Worm (Caenorhabditis elegans) whole organism, midembryonic: ENCODE results near the gene flp-16.

Experiments
- T22C8.4 ChIP-seq: fragments of 200-800 bp; sonication (Bioruptor generic); IDR thresholded peaks from 2 replicates; pipeline ENCODE4 v1.3.6; 2022; ENCODE audit warnings: missing genetic modification characterization, missing compliant biosample characterization
- cog-1 ChIP-seq: sonication (generic microtip); optimal IDR thresholded peaks from 2 replicates; lab custom pipeline; 2016; ENCODE audit warnings: missing genetic modification characterization, missing compliant biosample characterization
- flt-1 ChIP-seq: fragments of 200-800 bp; sonication (Bioruptor generic); IDR thresholded peaks from 2 replicates; pipeline ENCODE4 v1.3.6; 2022; ENCODE audit warnings: missing genetic modification characterization, missing compliant biosample characterization
- klf-2 ChIP-seq: fragments of 200-800 bp; sonication (Bioruptor generic); conservative IDR thresholded peaks from 2 replicates; pipeline ENCODE4 v1.3.6; 2022; ENCODE audit warnings: missing genetic modification reagents, missing genetic modification characterization, missing compliant biosample characterization
- med-1 ChIP-seq: sonication (generic microtip); optimal IDR thresholded peaks from 2 replicates; lab custom pipeline; 2017; ENCODE audit warnings: missing genetic modification characterization, mild to moderate bottlenecking, missing compliant biosample characterization, antibody characterized with exemption, missing genetic modification reagents; ENCODE audit not compliant: insufficient read depth
- ref-1 ChIP-seq: fragments of 200-800 bp; sonication (Bioruptor generic); conservative IDR thresholded peaks from 2 replicates; pipeline ENCODE4 v1.3.6; 2022; ENCODE audit warnings: missing genetic modification reagents, missing genetic modification characterization, missing compliant biosample characterization
- tab-1 ChIP-seq: fragments of 200-800 bp; sonication (Bioruptor generic); IDR thresholded peaks from 2 replicates; pipeline ENCODE4 v1.3.6; 2022; ENCODE audit warnings: missing genetic modification characterization, missing compliant biosample characterization
- ztf-23 ChIP-seq: fragments of 200-800 bp; sonication (Bioruptor generic); IDR thresholded peaks from 2 replicates; pipeline ENCODE4 v1.3.6; 2022; ENCODE audit warnings: missing genetic modification reagents, missing genetic modification characterization, missing compliant biosample characterization
- ztf-29 ChIP-seq: fragments of 200-800 bp; sonication (Bioruptor generic); IDR thresholded peaks from 2 replicates; pipeline ENCODE4 v1.3.6; 2022; ENCODE audit warnings: missing genetic modification reagents, missing genetic modification characterization, missing compliant biosample characterization

Gene flp-16

DNA sequence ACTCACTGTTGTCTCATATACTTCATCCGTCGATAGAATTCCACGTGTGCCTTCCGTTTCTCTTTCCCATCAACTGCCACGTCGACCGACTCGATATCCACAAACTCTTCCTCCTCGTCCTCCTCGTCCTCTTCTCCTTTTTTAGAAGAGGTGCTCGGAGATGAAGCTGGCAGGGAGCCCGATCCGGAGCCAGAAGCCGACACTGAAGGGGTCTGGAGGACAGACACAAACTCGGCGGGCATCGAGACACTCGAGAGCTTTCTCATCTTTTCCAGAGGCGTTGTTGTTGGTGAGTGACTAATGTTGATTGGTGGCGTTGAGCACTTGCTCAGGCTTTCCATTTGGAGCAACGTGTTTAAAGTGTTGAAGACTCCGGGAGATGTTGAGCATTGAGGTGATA lies 47.5 kb downstream of the flp-16 start:
- TF ChIP-seq ztf-29 (GFP tag; lab: Robert Waterston, UW), result no peak
- TF ChIP-seq ref-1 (GFP tag; lab: Robert Waterston, UW), result no peak
- no peak for TF ChIP-seq ztf-23 (GFP tag; lab: Robert Waterston, UW)
- TF ChIP-seq med-1, result no peak
- TF ChIP-seq klf-2, result no peak
- TF ChIP-seq flt-1, result no peak
- no peak for TF ChIP-seq tab-1 (GFP tag; lab: Robert Waterston, UW)
- TF ChIP-seq cog-1 (tag; lab: Kevin White, UChicago), result no peak
- no peak for TF ChIP-seq T22C8.4

DNA sequence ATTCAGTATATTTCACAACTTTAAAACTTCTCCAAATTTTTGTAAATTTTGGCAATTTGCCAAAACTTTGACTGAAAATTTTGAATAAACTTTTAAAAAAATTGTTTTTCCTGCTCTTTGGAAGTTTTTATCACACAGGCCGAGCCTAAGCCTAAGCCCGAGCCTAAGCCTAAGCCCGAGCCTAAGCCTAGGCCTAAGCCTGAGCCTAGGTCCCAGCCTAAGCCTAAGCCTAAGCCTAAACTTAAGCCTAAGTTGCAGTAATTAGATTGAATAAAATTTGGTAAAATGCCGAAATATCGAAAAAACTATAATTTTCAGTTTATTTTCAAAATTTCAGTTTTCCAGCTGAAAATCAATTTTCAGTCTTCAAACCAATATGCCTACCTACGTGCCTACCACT lies 48.4 kb downstream of the flp-16 start:
- TF ChIP-seq med-1, result no peak
- TF ChIP-seq flt-1, result no peak
- no peak for TF ChIP-seq T22C8.4
- no peak for TF ChIP-seq ztf-29 (GFP tag; lab: Robert Waterston, UW)
- TF ChIP-seq klf-2, result no peak
- TF ChIP-seq ztf-23 (GFP tag; lab: Robert Waterston, UW), result no peak
- TF ChIP-seq cog-1 (tag; lab: Kevin White, UChicago), result no peak
- no peak for TF ChIP-seq tab-1 (GFP tag; lab: Robert Waterston, UW)
- no peak for TF ChIP-seq ref-1 (GFP tag; lab: Robert Waterston, UW)

DNA sequence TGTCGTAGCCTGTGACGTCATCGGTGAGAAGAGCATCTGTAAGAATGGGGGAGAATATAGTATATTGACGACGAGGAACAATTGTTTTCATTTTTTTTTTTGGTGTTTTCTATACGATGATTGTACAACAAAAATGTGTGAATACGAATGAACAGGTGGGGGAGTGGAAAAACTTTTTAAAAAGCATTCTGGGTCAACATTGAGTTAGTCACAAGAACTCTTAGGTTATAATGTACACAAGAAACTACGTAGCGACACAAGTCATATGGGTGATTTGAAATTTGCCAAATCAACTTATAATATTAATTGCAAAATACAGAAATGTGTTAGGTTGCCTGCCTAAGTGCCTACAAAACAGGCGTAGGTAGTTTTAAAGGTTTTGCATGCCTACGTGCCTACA lies 49.0 kb downstream of the flp-16 start:
- TF ChIP-seq ref-1 (GFP tag; lab: Robert Waterston, UW) (no peak), med-1 (no peak), ztf-23 (GFP tag; lab: Robert Waterston, UW) (no peak), ztf-29 (GFP tag; lab: Robert Waterston, UW) (no peak)

DNA sequence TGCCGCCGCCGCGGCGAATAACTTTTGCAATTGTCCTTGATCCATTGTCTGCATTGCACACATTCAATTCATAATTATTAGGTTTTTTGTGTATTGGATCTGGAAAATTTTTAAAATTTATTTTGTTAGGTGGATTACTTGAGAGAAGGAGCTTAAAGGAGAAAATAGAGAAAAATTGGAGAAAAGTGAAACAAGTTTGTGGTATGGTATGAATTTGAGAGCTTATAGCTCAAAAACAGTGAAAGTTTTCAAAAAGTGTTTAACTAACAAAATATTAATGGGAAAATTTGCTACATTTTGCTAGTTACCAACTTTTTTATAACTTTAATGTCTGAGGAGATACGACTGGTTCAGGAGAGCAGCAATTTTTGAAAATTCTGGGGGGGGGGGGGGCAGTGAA lies 50.6 kb downstream of the flp-16 start, which contains the start of gene ztf-22:
ztf-22 (minus strand) TSS at position 101 of the 400 bp plus-strand sequence.
- no peak for TF ChIP-seq ref-1 (GFP tag; lab: Robert Waterston, UW)
- no peak for TF ChIP-seq ztf-23 (GFP tag; lab: Robert Waterston, UW)
- no peak for TF ChIP-seq med-1
- no peak for TF ChIP-seq tab-1 (GFP tag; lab: Robert Waterston, UW)
- no peak for TF ChIP-seq ztf-29 (GFP tag; lab: Robert Waterston, UW)
- TF ChIP-seq flt-1, result no peak
- TF ChIP-seq klf-2, result no peak
- TF ChIP-seq T22C8.4, result no peak
- no peak for TF ChIP-seq cog-1 (tag; lab: Kevin White, UChicago)
